Fruit fly (Drosophila melanogaster) whole organism, prepupa: Measurements from ENCODE around the gene CG17108.

Source experiments
- Blimp-1 ChIP-seq: fragments of 200-800 bp; sonication (Bioruptor generic); optimal IDR thresholded peaks from 3 replicates; lab custom pipeline; 2017; ENCODE audit warnings: missing biosample characterization, missing genetic modification characterization, mild to moderate bottlenecking, moderate library complexity, missing genetic modification reagents
- CG4318 ChIP-seq: fragments of 200-800 bp; sonication (Bioruptor generic); optimal IDR thresholded peaks from 3 replicates; lab custom pipeline; 2017; ENCODE audit warnings: missing biosample characterization, mild to moderate bottlenecking, missing genetic modification characterization
- CG6276 ChIP-seq: fragments of 200-800 bp; sonication (Bioruptor generic); optimal IDR thresholded peaks from 2 replicates; lab custom pipeline; 2017; ENCODE audit warnings: missing biosample characterization, mild to moderate bottlenecking, missing genetic modification characterization
- CG6854 ChIP-seq: fragments of 200-800 bp; sonication (Bioruptor generic); optimal IDR thresholded peaks from 2 replicates; lab custom pipeline; 2017; ENCODE audit warnings: missing biosample characterization, mild to moderate bottlenecking, missing genetic modification characterization
- Gug ChIP-seq: fragments of 200-800 bp; sonication (Bioruptor generic); IDR thresholded peaks from 2 replicates; pipeline ENCODE4 v1.3.6; 2022; ENCODE audit warnings: missing biosample characterization, missing genetic modification characterization
- Smox ChIP-seq: fragments of 200-800 bp; sonication (Bioruptor generic); optimal IDR thresholded peaks from 3 replicates; lab custom pipeline; 2016; ENCODE audit warnings: missing biosample characterization, missing genetic modification characterization
- fd85E ChIP-seq: fragments of 200-800 bp; sonication (Bioruptor generic); optimal IDR thresholded peaks from 3 replicates; lab custom pipeline; 2016; ENCODE audit warnings: missing biosample characterization, missing genetic modification characterization
- vri ChIP-seq: fragments of 200-800 bp; sonication (Bioruptor generic); optimal IDR thresholded peaks from 3 replicates; lab custom pipeline; 2016; ENCODE audit warnings: missing biosample characterization, mild to moderate bottlenecking, missing genetic modification characterization

dm6 chr2L:10671530-10671929, 22.4 kb downstream of the CG17108 start:
- TF ChIP-seq fd85E (GFP tag; lab: Kevin White, UChicago): no peak
- no peak for TF ChIP-seq vri (GFP tag; lab: Kevin White, UChicago)
- no peak for TF ChIP-seq CG6276
- TF ChIP-seq CG4318 (GFP tag; lab: Kevin White, UChicago): no peak
- no peak for TF ChIP-seq Gug (GFP tag; lab: Robert Waterston, UW)
- no peak for TF ChIP-seq Blimp-1 (GFP tag; lab: Kevin White, UChicago)
- TF ChIP-seq Smox: no peak
- TF ChIP-seq CG6854 (GFP tag; lab: Kevin White, UChicago): no peak
